Worm (Caenorhabditis elegans): Measurements from ENCODE around the gene vha-5.

- no peak for TF ChIP-seq skn-1 (tag; optimal IDR thresholded peaks at IDR 0.05)
- TF ChIP-seq ztf-11 (tag; optimal IDR thresholded peaks at IDR 0.05): no peak
- no peak for TF ChIP-seq nhr-11 (tag; optimal IDR thresholded peaks at IDR 0.05)
- no peak for TF ChIP-seq zag-1 (tag; optimal IDR thresholded peaks at IDR 0.05)
Measured at ce11 chrIV:8300468-8300867, 3.3 kb upstream of the vha-5 start, which contains the start of gene F35H10.5.
